Fruit fly (Drosophila melanogaster): ENCODE results near the gene CG4960.

dm6 chr3R:25791807-25792206 lies 4.7 kb upstream of the CG4960 start:
- no peak for TF ChIP-seq CG11762 (GFP tag; optimal IDR thresholded peaks at IDR 0.05; ENCODE audit: insufficient read depth)
- TF ChIP-seq cyc (GFP tag; optimal IDR thresholded peaks at IDR 0.05): no peak
- no peak for TF ChIP-seq Smox (GFP tag; optimal IDR thresholded peaks at IDR 0.05)
- no peak for TF ChIP-seq salr (GFP tag; optimal IDR thresholded peaks at IDR 0.05)
- no peak for TF ChIP-seq esn (GFP tag; optimal IDR thresholded peaks at IDR 0.05)

All from whole organism, prepupa.